Fruit fly (Drosophila melanogaster) whole organism, prepupa: ENCODE data around the gene E23.

ENCODE experiments used
- CG3919 ChIP-seq: fragments of 200-800 bp; sonication (Bioruptor generic); optimal IDR thresholded peaks from 3 replicates; lab custom pipeline; 2016; ENCODE audit warnings: missing biosample characterization, missing genetic modification characterization
- CG4318 ChIP-seq: fragments of 200-800 bp; sonication (Bioruptor generic); optimal IDR thresholded peaks from 3 replicates; lab custom pipeline; 2017; ENCODE audit warnings: missing biosample characterization, mild to moderate bottlenecking, missing genetic modification characterization
- CG6276 ChIP-seq: fragments of 200-800 bp; sonication (Bioruptor generic); optimal IDR thresholded peaks from 2 replicates; lab custom pipeline; 2017; ENCODE audit warnings: missing biosample characterization, mild to moderate bottlenecking, missing genetic modification characterization
- Sox15 ChIP-seq: fragments of 200-800 bp; sonication (Bioruptor generic); optimal IDR thresholded peaks from 3 replicates; lab custom pipeline; 2016; ENCODE audit warnings: missing biosample characterization, missing genetic modification characterization
- dac ChIP-seq: fragments of 200-800 bp; sonication (Bioruptor generic); optimal IDR thresholded peaks from 2 replicates; lab custom pipeline; 2017; ENCODE audit warnings: missing biosample characterization, mild to moderate bottlenecking, missing genetic modification characterization
- pdm3 ChIP-seq: fragments of 200-800 bp; sonication (Bioruptor generic); optimal IDR thresholded peaks from 3 replicates; lab custom pipeline; 2016; ENCODE audit warnings: missing biosample characterization, missing genetic modification characterization

DNA sequence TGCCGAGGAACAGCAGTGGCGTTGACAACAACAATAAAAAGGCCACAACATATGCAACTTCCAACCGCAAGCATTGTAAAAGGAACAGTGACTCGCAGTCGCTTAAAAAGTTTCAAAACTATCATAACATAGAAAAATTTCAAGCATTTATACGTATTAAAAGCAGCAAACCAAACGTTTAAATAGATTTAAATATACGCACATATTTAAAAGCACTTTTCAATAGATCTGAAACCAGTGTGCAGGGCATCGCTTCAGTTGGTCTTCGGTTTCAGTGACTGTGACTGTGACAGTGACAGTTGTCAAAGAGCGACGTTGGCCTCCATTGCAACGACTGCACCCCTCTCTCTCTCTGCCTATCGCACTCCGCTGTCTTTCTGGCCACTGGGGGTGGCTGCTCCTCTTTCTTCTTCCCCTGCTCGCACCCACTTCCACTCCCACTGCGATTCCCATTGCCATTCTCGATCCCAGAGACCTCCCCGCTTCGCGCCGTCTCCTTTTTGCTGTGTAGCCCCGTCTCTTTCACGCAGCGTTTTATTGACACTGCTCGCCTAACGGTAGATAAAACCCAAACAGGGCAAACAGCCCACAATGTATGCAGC is 6.4 kb downstream of the E23 start:
- TF ChIP-seq pdm3 (GFP tag; lab: Kevin White, UChicago) (peak; percentile 97), dac (GFP tag; lab: Kevin White, UChicago) (peak; percentile 90), Sox15 (GFP tag; lab: Kevin White, UChicago) (peak; percentile 87), CG4318 (GFP tag; lab: Kevin White, UChicago) (peak; percentile 85), CG6276 (GFP tag; lab: Kevin White, UChicago) (peak; percentile 86), CG3919 (peak; percentile 93)
